Worm (Caenorhabditis elegans) whole organism, L4 larva: ENCODE data around the gene Y45G5AM.6.

Source experiments
- F49E8.2 ChIP-seq: sonication (generic microtip); optimal IDR thresholded peaks from 2 replicates; lab custom pipeline; 2016; ENCODE audit warnings: missing compliant biosample characterization, mild to moderate bottlenecking, missing genetic modification characterization, borderline replicate concordance
- T20F7.1 ChIP-seq: fragments of 200-800 bp; sonication (Bioruptor generic); optimal IDR thresholded peaks from 2 replicates; lab custom pipeline; 2018; ENCODE audit warnings: mild to moderate bottlenecking, missing genetic modification characterization, missing compliant biosample characterization
- Y48G9A.11 ChIP-seq: fragments of 200-800 bp; sonication (Bioruptor generic); IDR thresholded peaks from 2 replicates; pipeline ENCODE4 v1.3.6; 2022; ENCODE audit warnings: missing genetic modification reagents, missing genetic modification characterization, missing compliant biosample characterization
- Y5F2A.4 ChIP-seq: fragments of 200-800 bp; sonication (Bioruptor generic); optimal IDR thresholded peaks from 2 replicates; lab custom pipeline; 2018; ENCODE audit warnings: mild to moderate bottlenecking, missing genetic modification characterization, missing compliant biosample characterization
- aha-1 ChIP-seq: fragments of 150-350 bp; peaks from one replicate; lab custom pipeline; 2014; ENCODE audit warnings: missing biosample characterization, missing genetic modification characterization
- ceh-62 ChIP-seq: sonication (generic microtip); optimal IDR thresholded peaks from 2 replicates; lab custom pipeline; 2017; ENCODE audit warnings: missing biosample characterization, missing genetic modification characterization
- cey-2 ChIP-seq: sonication (generic microtip); optimal IDR thresholded peaks from 3 replicates; lab custom pipeline; 2017; ENCODE audit warnings: missing genetic modification characterization, mild to moderate bottlenecking, missing compliant biosample characterization, antibody characterized with exemption, borderline replicate concordance; ENCODE audit not compliant: insufficient read depth
- daf-16 ChIP-seq, 3 experiments: sonication (generic microtip); optimal IDR thresholded peaks; 2 replicates each; lab custom pipeline; 2016 to 2017; ENCODE audit warnings: missing genetic modification characterization in 3 of 3, missing genetic modification reagents in 3 of 3, mild to moderate bottlenecking in 2 of 3, missing compliant biosample characterization in 2 of 3, missing biosample characterization in 1 of 3, moderate library complexity in 1 of 3
- dmd-6 ChIP-seq: fragments of 200-800 bp; sonication (Bioruptor generic); IDR thresholded peaks from 2 replicates; pipeline ENCODE4 v1.3.6; 2022; ENCODE audit warnings: missing genetic modification reagents, missing genetic modification characterization, missing compliant biosample characterization
- dve-1 ChIP-seq: sonication (generic microtip); optimal IDR thresholded peaks from 2 replicates; lab custom pipeline; 2017; ENCODE audit warnings: antibody characterized with exemption, mild to moderate bottlenecking, missing genetic modification characterization, missing compliant biosample characterization; ENCODE audit not compliant: insufficient read depth
- egl-43 ChIP-seq: fragments of 200-800 bp; sonication (Bioruptor generic); IDR thresholded peaks from 2 replicates; pipeline ENCODE4 v1.3.6; 2022; ENCODE audit warnings: missing genetic modification reagents, missing genetic modification characterization, missing compliant biosample characterization
- hif-1 ChIP-seq, 2 experiments: sonication (generic microtip); optimal IDR thresholded peaks; 2 replicates each; lab custom pipeline; 2016 to 2017; ENCODE audit warnings: missing compliant biosample characterization in 2 of 2, missing genetic modification characterization in 2 of 2, missing genetic modification reagents in 2 of 2, missing genotype in 2 of 2, mild to moderate bottlenecking in 1 of 2
- hlh-30 ChIP-seq: sonication (generic microtip); optimal IDR thresholded peaks from 2 replicates; lab custom pipeline; 2017; ENCODE audit warnings: antibody characterized with exemption, mild to moderate bottlenecking, missing genetic modification characterization, missing compliant biosample characterization; ENCODE audit not compliant: insufficient read depth
- hmg-1.1 ChIP-seq: fragments of 200-800 bp; sonication (Bioruptor generic); IDR thresholded peaks from 2 replicates; pipeline ENCODE4 v1.3.6; 2022; ENCODE audit warnings: missing genetic modification reagents, missing genetic modification characterization, missing compliant biosample characterization
- lin-1 ChIP-seq: fragments of 200-800 bp; sonication (Bioruptor generic); IDR thresholded peaks from 2 replicates; pipeline ENCODE4 v1.3.6; 2022; ENCODE audit warnings: missing genetic modification reagents, missing genetic modification characterization, missing compliant biosample characterization
- lin-29 ChIP-seq: fragments of 200-800 bp; sonication (Bioruptor generic); IDR thresholded peaks from 2 replicates; pipeline ENCODE4 v1.3.6; 2022; ENCODE audit warnings: missing genetic modification reagents, missing genetic modification characterization, missing compliant biosample characterization
- lin-38 ChIP-seq: fragments of 200-800 bp; sonication (Bioruptor generic); IDR thresholded peaks from 2 replicates; pipeline ENCODE4 v1.3.6; 2022; ENCODE audit warnings: missing genetic modification reagents, missing genetic modification characterization, missing compliant biosample characterization
- lsy-2 ChIP-seq, 2 experiments: fragments of 150-350 bp in 1 of 2; sonication (generic microtip) in 1 of 2; optimal IDR thresholded peaks; 2 replicates each; lab custom pipeline; 2014 to 2017; ENCODE audit warnings: missing biosample characterization in 2 of 2, missing genetic modification characterization in 2 of 2
- madf-9 ChIP-seq: fragments of 200-800 bp; sonication (Bioruptor generic); conservative IDR thresholded peaks from 2 replicates; pipeline ENCODE4 v1.3.6; 2022; ENCODE audit warnings: missing genetic modification reagents, missing genetic modification characterization, missing compliant biosample characterization
- mdt-29 ChIP-seq: fragments of 200-800 bp; sonication (Bioruptor generic); IDR thresholded peaks from 2 replicates; pipeline ENCODE4 v1.3.6; 2022; ENCODE audit warnings: missing genetic modification reagents, missing genetic modification characterization, missing compliant biosample characterization
- nhr-102 ChIP-seq: sonication (generic microtip); optimal IDR thresholded peaks from 2 replicates; lab custom pipeline; 2016; ENCODE audit warnings: mild to moderate bottlenecking, missing genetic modification characterization, moderate library complexity, missing compliant biosample characterization
- nhr-28 ChIP-seq: fragments of 150-350 bp; optimal IDR thresholded peaks from 2 replicates; lab custom pipeline; 2014; ENCODE audit warnings: missing biosample characterization, missing genetic modification characterization
- nhr-41 ChIP-seq: fragments of 200-800 bp; sonication (Bioruptor generic); IDR thresholded peaks from 2 replicates; pipeline ENCODE4 v1.3.6; 2022; ENCODE audit warnings: missing genetic modification reagents, missing genetic modification characterization, missing compliant biosample characterization
- nhr-76 ChIP-seq: fragments of 150-350 bp; optimal IDR thresholded peaks from 2 replicates; lab custom pipeline; 2014; ENCODE audit warnings: missing biosample characterization, missing genetic modification characterization
- nhr-77 ChIP-seq: fragments of 150-350 bp; optimal IDR thresholded peaks from 2 replicates; lab custom pipeline; 2014; ENCODE audit warnings: missing biosample characterization, missing genetic modification characterization
- pqm-1 ChIP-seq: sonication (generic microtip); optimal IDR thresholded peaks from 2 replicates; lab custom pipeline; 2017; ENCODE audit warnings: missing biosample characterization, missing genetic modification characterization
- saeg-2 ChIP-seq: fragments of 200-800 bp; sonication (Bioruptor generic); IDR thresholded peaks from 2 replicates; pipeline ENCODE4 v1.3.6; 2022; ENCODE audit warnings: missing genetic modification reagents, missing genetic modification characterization, missing compliant biosample characterization
- set-16 ChIP-seq: fragments of 200-800 bp; sonication (Bioruptor generic); IDR thresholded peaks from 2 replicates; pipeline ENCODE4 v1.3.6; 2022; ENCODE audit warnings: missing genetic modification reagents, missing genetic modification characterization, missing compliant biosample characterization
- snpc-1.2 ChIP-seq: fragments of 200-800 bp; sonication (Bioruptor generic); IDR thresholded peaks from 2 replicates; pipeline ENCODE4 v1.3.6; 2022; ENCODE audit warnings: missing genetic modification reagents, missing genetic modification characterization, missing compliant biosample characterization
- snpc-4 ChIP-seq: fragments of 150-350 bp; optimal IDR thresholded peaks from 2 replicates; lab custom pipeline; 2014; ENCODE audit warnings: missing biosample characterization, missing genetic modification characterization
- tra-1 ChIP-seq: fragments of 200-800 bp; sonication (Bioruptor generic); IDR thresholded peaks from 2 replicates; pipeline ENCODE4 v1.3.6; 2022; ENCODE audit warnings: missing genetic modification reagents, missing genetic modification characterization, missing compliant biosample characterization
- unc-130 ChIP-seq: sonication (generic microtip); optimal IDR thresholded peaks from 2 replicates; lab custom pipeline; 2016; ENCODE audit warnings: missing genetic modification reagents, missing genetic modification characterization, missing compliant biosample characterization
- zag-1 ChIP-seq: fragments of 150-350 bp; optimal IDR thresholded peaks from 2 replicates; lab custom pipeline; 2014; ENCODE audit warnings: missing biosample characterization, missing genetic modification characterization
- zip-11 ChIP-seq: fragments of 200-800 bp; sonication (Bioruptor generic); IDR thresholded peaks from 2 replicates; pipeline ENCODE4 v1.3.6; 2022; ENCODE audit warnings: missing genetic modification characterization, missing compliant biosample characterization
- zip-2 ChIP-seq: fragments of 150-350 bp; optimal IDR thresholded peaks from 2 replicates; lab custom pipeline; 2014; ENCODE audit warnings: missing biosample characterization, missing genetic modification characterization

Y45G5AM.6 gene

ce11 chrV:4186453-4187143 is 34.5 kb upstream of the Y45G5AM.6 start (continued):
- TF ChIP-seq madf-9 (GFP tag; lab: Robert Waterston, UW) (no peak), set-16 (GFP tag; lab: Robert Waterston, UW) (peak; percentile 47), nhr-77 (tag; lab: Kevin White, UChicago) (no peak), lin-29 (GFP tag; lab: Robert Waterston, UW) (no peak), dve-1 (tag; lab: Kevin White, UChicago) (no peak)

ce11 chrV:4185885-4186284 is 33.8 kb upstream of the Y45G5AM.6 start:
- TF ChIP-seq daf-16 (GFP tag; optimal IDR thresholded peaks at IDR 0.05; lab: Kevin White, UChicago) (no peak), daf-16 (tag; optimal IDR thresholded peaks at IDR 0.05; lab: Kevin White, UChicago) (peak; percentile 54), nhr-28 (peak; percentile 6), zip-11 (no peak)

- TF ChIP-seq set-16 (GFP tag; lab: Robert Waterston, UW) (peak; percentile 72), Y48G9A.11 (GFP tag; lab: Robert Waterston, UW) (peak; percentile 25; the same call in 1 of the 2 replicates), mdt-29 (GFP tag; lab: Robert Waterston, UW) (no peak), hif-1 (tag; optimal IDR thresholded peaks at IDR 0.05; lab: Kevin White, UChicago) (no peak), unc-130 (GFP tag; lab: Kevin White, UChicago) (no peak), tra-1 (no peak), egl-43 (GFP tag; lab: Robert Waterston, UW) (0 out of 2 replicates have a peak, but pooled peaks have one; percentile 26), snpc-4 (tag; lab: Kevin White, UChicago) (no peak), lin-38 (0 out of 2 replicates have a peak, but pooled peaks have one; percentile 8)
These were observed 30.4 kb upstream of the Y45G5AM.6 start for ce11 chrV:4182546-4182945.

DNA sequence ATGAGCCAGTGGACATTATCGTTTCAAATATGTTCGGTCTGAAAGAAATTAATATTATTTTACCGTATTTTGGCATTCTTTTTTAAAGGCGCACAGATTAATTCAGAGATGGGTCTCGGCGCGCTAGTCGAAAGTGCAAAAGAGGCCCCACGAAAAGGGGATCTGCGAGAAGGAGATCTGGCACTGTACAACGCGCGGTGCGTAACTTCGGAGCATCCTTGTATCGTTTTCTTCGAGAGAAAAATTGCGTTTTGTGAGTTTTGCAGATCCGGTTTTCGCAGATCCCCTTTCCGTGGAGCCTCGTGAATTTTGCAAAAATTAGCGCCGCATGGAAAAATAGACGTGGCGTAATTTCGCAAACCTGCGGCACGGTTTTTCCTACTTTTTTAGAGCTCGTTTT is 29.6 kb upstream of the Y45G5AM.6 start:
- no peak for TF ChIP-seq Y5F2A.4 (GFP tag; lab: Kevin White, UChicago)
- TF ChIP-seq saeg-2 (GFP tag; lab: Robert Waterston, UW), result no peak
- TF ChIP-seq nhr-41, result no peak
- TF ChIP-seq dmd-6 (GFP tag; lab: Robert Waterston, UW), result no peak

DNA sequence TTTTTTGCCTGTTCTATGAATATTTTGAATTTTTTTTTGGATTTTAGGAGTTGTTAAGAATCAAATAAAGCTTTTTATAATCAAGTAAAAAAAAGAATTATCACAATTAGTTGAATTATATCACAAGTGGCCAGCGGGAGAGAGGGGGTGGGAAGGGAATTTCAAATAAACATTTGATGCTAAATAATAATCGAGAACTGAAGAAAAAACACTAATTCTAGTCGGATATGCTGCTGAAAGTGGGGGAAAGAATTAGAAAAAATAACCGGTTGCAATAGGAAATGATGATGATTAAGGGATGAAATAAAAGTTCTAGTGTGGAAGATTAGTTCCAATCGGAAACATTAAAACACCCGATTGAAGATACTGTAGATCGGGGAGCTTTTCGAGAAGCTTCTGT is 29.2 kb upstream of the Y45G5AM.6 start:
- no peak for TF ChIP-seq cey-2 (tag; lab: Kevin White, UChicago)
- TF ChIP-seq aha-1 (tag; lab: Kevin White, UChicago), result peak; percentile 98

- TF ChIP-seq mdt-29 (GFP tag; lab: Robert Waterston, UW), result 0 out of 2 replicates have a peak, but pooled peaks have one; percentile 15
- no peak for TF ChIP-seq T20F7.1 (GFP tag; lab: Kevin White, UChicago)
- TF ChIP-seq F49E8.2 (tag; lab: Kevin White, UChicago), result peak; percentile 93
- TF ChIP-seq zag-1 (tag; lab: Kevin White, UChicago), result no peak
- no peak for TF ChIP-seq hlh-30 (tag; lab: Kevin White, UChicago)
- TF ChIP-seq ceh-62, result no peak
- no peak for TF ChIP-seq zip-2 (tag; lab: Kevin White, UChicago)
- peak; percentile 55; the same call in 1 of the 2 replicates for TF ChIP-seq Y48G9A.11 (GFP tag; lab: Robert Waterston, UW)
- TF ChIP-seq lin-38, result peak; percentile 81
- TF ChIP-seq nhr-102 (tag; lab: Kevin White, UChicago), result no peak
- no peak for TF ChIP-seq hmg-1.1 (GFP tag; lab: Robert Waterston, UW)
- no peak for TF ChIP-seq lin-1 (GFP tag; lab: Robert Waterston, UW)
- no peak for TF ChIP-seq saeg-2 (GFP tag; lab: Robert Waterston, UW)
- TF ChIP-seq unc-130 (GFP tag; lab: Kevin White, UChicago), result peak; percentile 90
- TF ChIP-seq nhr-76 (tag; lab: Kevin White, UChicago), result no peak
- TF ChIP-seq pqm-1, result no peak
- no peak for TF ChIP-seq lsy-2 (tag; optimal IDR thresholded peaks at IDR 0.05; lab: Kevin White, UChicago)
- peak; percentile 56; the same call in 1 of the 2 replicates for TF ChIP-seq snpc-1.2
- TF ChIP-seq, all 104 proteins: peak for 6
These were observed 23.5 kb upstream of the Y45G5AM.6 start, which contains the start of the genes coh-4 and pid-5 for ce11 chrV:4175624-4176023. coh-4 (minus strand) TSS chrV:4175640. pid-5 (plus strand) TSS chrV:4175882.
